Worm (Caenorhabditis elegans) whole organism, L1 larva: ENCODE results near the gene cpg-8.

Experiments used
- ama-1 ChIP-seq: fragments of 150-350 bp; optimal IDR thresholded peaks from 2 replicates; lab custom pipeline; 2014
- ceh-82 ChIP-seq, 3 experiments: fragments of 150-350 bp in 1 of 3; sonication (generic microtip) in 2 of 3; optimal IDR thresholded peaks; 2 replicates each; lab custom pipeline; 2014 to 2017; ENCODE audit warnings: missing biosample characterization in 3 of 3, missing genetic modification characterization in 3 of 3
- fkh-10 ChIP-seq: sonication (generic microtip); optimal IDR thresholded peaks from 2 replicates; lab custom pipeline; 2017; ENCODE audit warnings: missing biosample characterization, missing genetic modification reagents, missing genetic modification characterization
- lin-39 ChIP-seq: fragments of 150-350 bp; optimal IDR thresholded peaks from 2 replicates; lab custom pipeline; 2014; ENCODE audit warnings: missing biosample characterization, missing genetic modification reagents, missing genetic modification characterization
- mab-9 ChIP-seq: fragments of 200-800 bp; sonication (Bioruptor generic); IDR thresholded peaks from 2 replicates; pipeline ENCODE4 v1.3.6; 2022; ENCODE audit warnings: missing genetic modification reagents, missing genetic modification characterization, missing compliant biosample characterization
- nhr-11 ChIP-seq: fragments of 150-350 bp; optimal IDR thresholded peaks from 2 replicates; lab custom pipeline; 2014; ENCODE audit warnings: missing biosample characterization, missing genetic modification characterization
- nhr-84 ChIP-seq: sonication (generic microtip); optimal IDR thresholded peaks from 2 replicates; lab custom pipeline; 2017; ENCODE audit warnings: missing biosample characterization, missing genetic modification characterization
- nhr-85 ChIP-seq: sonication (generic microtip); peaks from one replicate; lab custom pipeline; 2016; ENCODE audit warnings: missing genetic modification characterization, inconsistent platforms, missing compliant biosample characterization
- pqm-1 ChIP-seq: sonication (generic microtip); optimal IDR thresholded peaks from 3 replicates; lab custom pipeline; 2017; ENCODE audit warnings: missing biosample characterization, missing genetic modification characterization
- rnt-1 ChIP-seq: sonication (generic microtip); optimal IDR thresholded peaks from 2 replicates; lab custom pipeline; 2016; ENCODE audit warnings: mild to moderate bottlenecking, missing genetic modification characterization, moderate library complexity, missing compliant biosample characterization
- zag-1 ChIP-seq: fragments of 150-350 bp; optimal IDR thresholded peaks from 2 replicates; lab custom pipeline; 2014; ENCODE audit warnings: missing biosample characterization, missing genetic modification characterization
- ztf-4 ChIP-seq: fragments of 150-350 bp; optimal IDR thresholded peaks from 2 replicates; lab custom pipeline; 2014; ENCODE audit warnings: missing biosample characterization, missing genetic modification characterization

DNA sequence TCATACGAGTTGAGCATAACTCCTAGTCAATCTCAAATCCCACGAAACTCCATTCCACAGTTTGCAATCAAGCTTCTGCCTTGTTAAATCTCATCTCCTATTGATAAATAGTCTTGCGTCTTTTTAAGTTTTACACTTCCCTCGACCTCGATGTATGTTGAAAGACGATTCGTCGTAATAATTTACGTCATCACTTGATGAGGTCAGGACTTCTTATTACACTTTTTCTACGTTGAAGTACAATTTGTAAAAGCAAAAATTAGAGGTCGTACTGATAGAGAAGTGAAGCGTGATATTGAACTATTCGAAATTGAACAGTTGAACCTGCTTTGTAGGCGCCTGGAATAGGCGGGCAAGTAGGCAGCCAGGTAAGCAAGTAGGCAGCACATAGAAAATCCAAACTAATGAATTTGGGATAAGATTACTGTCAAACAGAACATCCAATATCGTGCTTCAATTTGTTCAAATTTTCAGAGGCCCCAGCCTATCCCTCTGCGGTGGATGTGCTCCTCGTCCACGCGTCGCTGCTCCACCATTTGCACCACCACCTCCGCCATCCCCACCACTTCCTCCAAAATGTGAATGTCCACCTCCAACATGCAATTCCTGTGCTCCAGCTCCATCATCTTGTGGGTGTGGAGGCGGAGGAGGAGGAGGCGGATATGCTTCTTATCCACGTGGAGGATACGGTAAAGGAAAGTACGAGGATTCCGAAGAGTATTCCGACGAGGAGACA, 42.4 kb downstream of the cpg-8 start:
- no peak for TF ChIP-seq pqm-1 (tag; lab: Kevin White, UChicago)
- no peak for TF ChIP-seq lin-39
- TF ChIP-seq nhr-85 (tag; lab: Kevin White, UChicago): no peak
- no peak for TF ChIP-seq ztf-4 (tag; lab: Kevin White, UChicago)
- TF ChIP-seq rnt-1 (tag; lab: Kevin White, UChicago): no peak
- no peak for TF ChIP-seq ama-1 (lab: Kevin White, UChicago)
- no peak for TF ChIP-seq nhr-11 (tag; lab: Kevin White, UChicago)
- TF ChIP-seq nhr-84 (tag; lab: Kevin White, UChicago): no peak
- TF ChIP-seq zag-1 (tag; lab: Kevin White, UChicago): no peak
- no peak for TF ChIP-seq mab-9 (GFP tag; lab: Robert Waterston, UW)
- no peak for TF ChIP-seq ceh-82 (tag; optimal IDR thresholded peaks at IDR 0.05; lab: Kevin White, UChicago)
- no peak for TF ChIP-seq fkh-10
